Fruit fly (Drosophila melanogaster) whole organism, embryonic: ENCODE results near the gene vkg.

Source experiments
- Antp ChIP-seq: fragments of 200-800 bp; sonication (Bioruptor generic); optimal IDR thresholded peaks from 3 replicates; lab custom pipeline; 2016; ENCODE audit warnings: missing biosample characterization, missing genetic modification characterization
- Atf6 ChIP-seq: fragments of 200-800 bp; sonication (Bioruptor generic); IDR thresholded peaks from 2 replicates; pipeline ENCODE4 v1.3.6; 2022; ENCODE audit warnings: missing biosample characterization, missing genetic modification characterization
- Bdp1 ChIP-seq: fragments of 200-800 bp; sonication (Bioruptor generic); optimal IDR thresholded peaks from 3 replicates; lab custom pipeline; 2016; ENCODE audit warnings: missing biosample characterization, missing genetic modification characterization
- C15 ChIP-seq: fragments of 200-800 bp; sonication (Bioruptor generic); IDR thresholded peaks from 3 replicates; pipeline ENCODE4 v1.3.6; 2022; ENCODE audit warnings: missing biosample characterization, missing genetic modification characterization
- CG10431 ChIP-seq: fragments of 200-800 bp; sonication (Bioruptor generic); optimal IDR thresholded peaks from 3 replicates; lab custom pipeline; 2018; ENCODE audit warnings: missing biosample characterization, mild to moderate bottlenecking, missing genetic modification characterization
- CG10654 ChIP-seq: fragments of 200-800 bp; sonication (Bioruptor generic); optimal IDR thresholded peaks from 2 replicates; lab custom pipeline; 2016; ENCODE audit warnings: missing biosample characterization, missing genetic modification characterization
- CG10979 ChIP-seq: fragments of 200-800 bp; sonication (Bioruptor generic); optimal IDR thresholded peaks from 2 replicates; lab custom pipeline; 2018; ENCODE audit warnings: missing biosample characterization, mild to moderate bottlenecking, missing genetic modification characterization, moderate library complexity
- CG12391 ChIP-seq: fragments of 200-800 bp; sonication (Bioruptor generic); optimal IDR thresholded peaks from 3 replicates; lab custom pipeline; 2018; ENCODE audit warnings: missing biosample characterization, mild to moderate bottlenecking, missing genetic modification characterization, moderate library complexity
- CG13424 ChIP-seq: fragments of 200-800 bp; sonication (Bioruptor generic); optimal IDR thresholded peaks from 2 replicates; lab custom pipeline; 2019; ENCODE audit warnings: missing biosample characterization, mild to moderate bottlenecking, missing genetic modification characterization, moderate library complexity
- CG13624 ChIP-seq: fragments of 200-800 bp; sonication (Bioruptor generic); optimal IDR thresholded peaks from 2 replicates; lab custom pipeline; 2016; ENCODE audit warnings: missing biosample characterization, missing genetic modification characterization
- CG1603 ChIP-seq: fragments of 200-800 bp; sonication (Bioruptor generic); optimal IDR thresholded peaks from 2 replicates; lab custom pipeline; 2019; ENCODE audit warnings: missing biosample characterization, mild to moderate bottlenecking, missing genetic modification characterization, moderate library complexity
- CG17361 ChIP-seq: fragments of 200-800 bp; sonication (Bioruptor generic); IDR thresholded peaks from 3 replicates; pipeline ENCODE4 v1.3.6; 2022; ENCODE audit warnings: missing biosample characterization, missing genetic modification characterization
- CG17568 ChIP-seq: fragments of 200-800 bp; sonication (Bioruptor generic); optimal IDR thresholded peaks from 2 replicates; lab custom pipeline; 2018; ENCODE audit warnings: missing biosample characterization, mild to moderate bottlenecking, missing genetic modification characterization, moderate library complexity
- CG1832 ChIP-seq: fragments of 200-800 bp; sonication (Bioruptor generic); optimal IDR thresholded peaks from 2 replicates; lab custom pipeline; 2017; ENCODE audit warnings: missing biosample characterization, mild to moderate bottlenecking, missing genetic modification characterization, inconsistent platforms
- CG18764 ChIP-seq: fragments of 200-800 bp; sonication (Bioruptor generic); optimal IDR thresholded peaks from 3 replicates; lab custom pipeline; 2016; ENCODE audit warnings: missing biosample characterization, missing genetic modification characterization
- CG31365 ChIP-seq: fragments of 200-800 bp; sonication (Bioruptor generic); optimal IDR thresholded peaks from 2 replicates; lab custom pipeline; 2018; ENCODE audit warnings: missing biosample characterization, mild to moderate bottlenecking, missing genetic modification characterization
- CG32772 ChIP-seq: fragments of 200-800 bp; sonication (Bioruptor generic); IDR thresholded peaks from 2 replicates; pipeline ENCODE4 v1.3.6; 2022; ENCODE audit warnings: missing biosample characterization, missing genetic modification characterization
- CG33557 ChIP-seq: fragments of 200-800 bp; sonication (Bioruptor generic); optimal IDR thresholded peaks from 2 replicates; lab custom pipeline; 2019; ENCODE audit warnings: missing biosample characterization, mild to moderate bottlenecking, missing genetic modification characterization, moderate library complexity
- CG3995 ChIP-seq: fragments of 200-800 bp; sonication (Bioruptor generic); optimal IDR thresholded peaks from 3 replicates; lab custom pipeline; 2016; ENCODE audit warnings: missing biosample characterization, missing genetic modification characterization
- CG4730 ChIP-seq: fragments of 200-800 bp; sonication (Bioruptor generic); IDR thresholded peaks from 2 replicates; pipeline ENCODE4 v1.3.6; 2022; ENCODE audit warnings: missing biosample characterization, missing genetic modification characterization
- CG7839 ChIP-seq: fragments of 200-800 bp; sonication (Bioruptor generic); optimal IDR thresholded peaks from 3 replicates; lab custom pipeline; 2018; ENCODE audit warnings: missing biosample characterization, mild to moderate bottlenecking, missing genetic modification characterization, moderate library complexity
- CG7928 ChIP-seq: fragments of 200-800 bp; sonication (Bioruptor generic); optimal IDR thresholded peaks from 2 replicates; lab custom pipeline; 2017; ENCODE audit warnings: missing biosample characterization, mild to moderate bottlenecking, missing genetic modification characterization
- CG7963 ChIP-seq: fragments of 200-800 bp; sonication (Bioruptor generic); IDR thresholded peaks from 3 replicates; pipeline ENCODE4 v1.3.6; 2022; ENCODE audit warnings: missing biosample characterization, missing genetic modification characterization; ENCODE audit not compliant: partially characterized antibody
- Hsf ChIP-seq: fragments of 200-800 bp; sonication (Bioruptor generic); optimal IDR thresholded peaks from 3 replicates; lab custom pipeline; 2016; ENCODE audit warnings: missing biosample characterization, missing genetic modification characterization
- Jarid2 ChIP-seq: fragments of 200-800 bp; sonication (Bioruptor generic); optimal IDR thresholded peaks from 3 replicates; lab custom pipeline; 2017; ENCODE audit warnings: mild to moderate bottlenecking, missing biosample characterization, missing genetic modification reagents, missing genetic modification characterization
- Meics ChIP-seq: fragments of 200-800 bp; sonication (Bioruptor generic); optimal IDR thresholded peaks from 2 replicates; lab custom pipeline; 2017; ENCODE audit warnings: missing biosample characterization, mild to moderate bottlenecking, missing genetic modification characterization
- NFAT ChIP-seq: fragments of 200-800 bp; sonication (Bioruptor generic); IDR thresholded peaks from 2 replicates; pipeline ENCODE4 v1.3.6; 2022; ENCODE audit warnings: missing biosample characterization, missing genetic modification characterization
- Rx ChIP-seq: fragments of 200-800 bp; sonication (Bioruptor generic); IDR thresholded peaks from 2 replicates; pipeline ENCODE4 v1.3.6; 2022; ENCODE audit warnings: missing biosample characterization, missing genetic modification characterization
- YL-1 ChIP-seq: fragments of 200-800 bp; sonication (Bioruptor generic); optimal IDR thresholded peaks from 3 replicates; lab custom pipeline; 2017; ENCODE audit warnings: missing biosample characterization, mild to moderate bottlenecking, missing genetic modification characterization
- ash1 ChIP-seq: fragments of 200-800 bp; sonication (Bioruptor generic); optimal IDR thresholded peaks from 2 replicates; lab custom pipeline; 2018; ENCODE audit warnings: missing biosample characterization, mild to moderate bottlenecking, missing genetic modification characterization
- dan ChIP-seq: fragments of 200-800 bp; sonication (Bioruptor generic); IDR thresholded peaks from 2 replicates; pipeline ENCODE4 v1.3.6; 2022; ENCODE audit warnings: missing biosample characterization, missing genetic modification characterization
- dmrt99B ChIP-seq: fragments of 200-800 bp; sonication (Bioruptor generic); optimal IDR thresholded peaks from 2 replicates; lab custom pipeline; 2018; ENCODE audit warnings: missing biosample characterization, mild to moderate bottlenecking, missing genetic modification characterization, moderate library complexity
- emc ChIP-seq: fragments of 200-800 bp; sonication (Bioruptor generic); optimal IDR thresholded peaks from 2 replicates; lab custom pipeline; 2016; ENCODE audit warnings: missing biosample characterization, missing genetic modification characterization
- fd102C ChIP-seq: fragments of 200-800 bp; sonication (Bioruptor generic); optimal IDR thresholded peaks from 2 replicates; lab custom pipeline; 2018; ENCODE audit warnings: missing biosample characterization, mild to moderate bottlenecking, missing genetic modification characterization, moderate library complexity
- gsb-n ChIP-seq: fragments of 200-800 bp; sonication (Bioruptor generic); optimal IDR thresholded peaks from 3 replicates; lab custom pipeline; 2018; ENCODE audit warnings: missing biosample characterization, mild to moderate bottlenecking, missing genetic modification characterization
- insv ChIP-seq, 2 experiments: fragments of 200-800 bp; sonication (Bioruptor generic); optimal IDR thresholded peaks; 3 replicates each; lab custom pipeline; 2016 to 2018; ENCODE audit warnings: missing biosample characterization in 2 of 2, missing genetic modification characterization in 2 of 2
- jing ChIP-seq: fragments of 200-800 bp; sonication (Bioruptor generic); optimal IDR thresholded peaks from 2 replicates; lab custom pipeline; 2018; ENCODE audit warnings: missing biosample characterization, mild to moderate bottlenecking, missing genetic modification characterization
- ken ChIP-seq: fragments of 200-800 bp; sonication (Bioruptor generic); IDR thresholded peaks from 3 replicates; pipeline ENCODE4 v1.3.6; 2022; ENCODE audit warnings: missing biosample characterization, missing genetic modification characterization
- lab ChIP-seq: fragments of 200-800 bp; sonication (Bioruptor generic); optimal IDR thresholded peaks from 3 replicates; lab custom pipeline; 2017; ENCODE audit warnings: missing biosample characterization, missing genetic modification characterization, mild to moderate bottlenecking, moderate library complexity, missing genetic modification reagents
- lilli ChIP-seq: fragments of 200-800 bp; sonication (Bioruptor generic); optimal IDR thresholded peaks from 3 replicates; lab custom pipeline; 2016; ENCODE audit warnings: missing biosample characterization, missing genetic modification characterization
- mirr ChIP-seq: fragments of 200-800 bp; sonication (Bioruptor generic); optimal IDR thresholded peaks from 3 replicates; lab custom pipeline; 2018; ENCODE audit warnings: missing biosample characterization, mild to moderate bottlenecking, missing genetic modification characterization
- nau ChIP-seq: fragments of 200-800 bp; sonication (Bioruptor generic); optimal IDR thresholded peaks from 3 replicates; lab custom pipeline; 2017; ENCODE audit warnings: missing biosample characterization, mild to moderate bottlenecking, missing genetic modification characterization, missing genetic modification reagents
- pan ChIP-seq, 4 experiments: fragments of >200 bp in 3 of 4; fragments of 200-800 bp in 1 of 4; sonication (Bioruptor generic) in 1 of 4; optimal IDR thresholded peaks in 3 of 4; IDR thresholded peaks in 1 of 4; 2 replicates each; pipeline versions ENCODE4 v1.3.6 to Lab custom; 2017 to 2022; ENCODE audit warnings: missing biosample characterization in 2 of 4, missing genetic modification characterization in 2 of 4, mixed read lengths in 1 of 4
- rib ChIP-seq: fragments of 200-800 bp; sonication (Bioruptor generic); IDR thresholded peaks from 2 replicates; pipeline ENCODE4 v1.3.6; 2022; ENCODE audit warnings: missing biosample characterization, missing genetic modification characterization
- shn ChIP-seq: fragments of 200-800 bp; sonication (Bioruptor generic); optimal IDR thresholded peaks from 3 replicates; lab custom pipeline; 2016; ENCODE audit warnings: missing biosample characterization, missing genetic modification characterization
- slou ChIP-seq: fragments of 200-800 bp; sonication (Bioruptor generic); optimal IDR thresholded peaks from 3 replicates; lab custom pipeline; 2016; ENCODE audit warnings: missing biosample characterization, missing genetic modification characterization
- slp2 ChIP-seq: fragments of 200-800 bp; sonication (Bioruptor generic); optimal IDR thresholded peaks from 2 replicates; lab custom pipeline; 2016; ENCODE audit warnings: missing biosample characterization, missing genetic modification characterization
- sob ChIP-seq: fragments of 200-800 bp; sonication (Bioruptor generic); IDR thresholded peaks from 2 replicates; pipeline ENCODE4 v1.3.6; 2022; ENCODE audit warnings: missing biosample characterization, missing genetic modification characterization
- ssp ChIP-seq: fragments of 200-800 bp; sonication (Bioruptor generic); IDR thresholded peaks from 2 replicates; pipeline ENCODE4 v1.3.6; 2022; ENCODE audit warnings: missing biosample characterization, missing genetic modification characterization
- vvl ChIP-seq: fragments of 200-800 bp; sonication (Bioruptor generic); IDR thresholded peaks from 2 replicates; pipeline ENCODE4 v1.3.6; 2022; ENCODE audit warnings: missing biosample characterization, missing genetic modification characterization

The vkg gene

DNA sequence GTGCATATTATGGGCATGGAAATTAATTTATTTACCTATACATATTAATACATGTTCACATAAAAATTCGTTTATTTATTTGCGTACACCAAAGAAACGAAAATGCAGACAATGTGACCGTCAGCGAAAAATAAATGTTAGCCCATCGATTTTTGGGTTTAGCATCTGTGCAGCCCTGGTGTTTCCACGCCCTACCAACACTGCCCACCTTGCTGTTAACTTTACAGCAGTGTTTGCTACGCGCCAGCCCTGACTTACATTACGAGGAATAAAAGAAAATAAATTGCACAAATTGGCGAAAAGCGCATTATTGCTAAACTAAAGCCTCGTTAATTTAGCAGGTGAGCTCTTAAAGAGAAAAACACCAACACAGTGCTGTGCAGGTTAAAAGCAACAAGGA, 15.1 kb upstream of the vkg start, which contains the start of the genes CG33995, CG44000 and CG44001 (continued):
- TF ChIP-seq Bdp1 (GFP tag; lab: Kevin White, UChicago): peak; percentile 30
- peak; percentile 64 for TF ChIP-seq Antp (GFP tag; lab: Kevin White, UChicago)
- no peak for TF ChIP-seq CG1832
- peak; percentile 53 for TF ChIP-seq CG12391 (tag; lab: Kevin White, UChicago)
- TF ChIP-seq CG18764 (GFP tag; lab: Kevin White, UChicago): peak; percentile 59
- no peak for TF ChIP-seq pan (optimal IDR thresholded peaks at IDR 0.05; lab: Kevin White, UChicago)
- TF ChIP-seq pan (GFP tag; optimal IDR thresholded peaks at IDR 0.05 in 1 of 2, IDR thresholded peaks at IDR 0.05 in 1 of 2): peak in 1 of 2 experiments; percentile 22
- TF ChIP-seq nau (GFP tag; lab: Kevin White, UChicago): no peak
- no peak for TF ChIP-seq dan (GFP tag; lab: Robert Waterston, UW)
- TF ChIP-seq CG33557: peak; percentile 14
- peak; percentile 75 for TF ChIP-seq lilli (GFP tag; lab: Kevin White, UChicago)
- TF ChIP-seq CG32772 (GFP tag; lab: Robert Waterston, UW): 0 out of 2 replicates have a peak, but pooled peaks have one; percentile 13
- TF ChIP-seq slp2 (GFP tag; lab: Kevin White, UChicago): peak; percentile 26
- peak; percentile 77 for TF ChIP-seq rib
- peak; percentile 55 for TF ChIP-seq sob (GFP tag; lab: Robert Waterston, UW)
- TF ChIP-seq mirr (GFP tag; lab: Kevin White, UChicago): peak; percentile 51
- 0 out of 3 replicates have a peak, but pooled peaks have one; percentile 16 for TF ChIP-seq CG17361 (GFP tag; lab: Robert Waterston, UW)
- no peak for TF ChIP-seq Atf6 (GFP tag; lab: Robert Waterston, UW)
- TF ChIP-seq CG4730 (GFP tag; lab: Robert Waterston, UW): no peak
- peak; percentile 71 for TF ChIP-seq vvl (GFP tag; lab: Robert Waterston, UW)
- TF ChIP-seq ssp (GFP tag; lab: Robert Waterston, UW): peak; percentile 17; the same call in 1 of the 2 replicates
- TF ChIP-seq fd102C: no peak
- TF ChIP-seq Rx (GFP tag; lab: Robert Waterston, UW): 0 out of 2 replicates have a peak, but pooled peaks have one; percentile 4
- TF ChIP-seq CG13624 (GFP tag; lab: Kevin White, UChicago): peak; percentile 68
- peak; percentile 76 for TF ChIP-seq ken (GFP tag; lab: Robert Waterston, UW)
- peak; percentile 61 for TF ChIP-seq Hsf (GFP tag; lab: Kevin White, UChicago)
- TF ChIP-seq CG7928 (GFP tag; lab: Kevin White, UChicago): peak; percentile 99
- TF ChIP-seq CG10654: peak; percentile 45
- peak; percentile 17 for TF ChIP-seq CG13424 (tag; lab: Kevin White, UChicago)
- peak; percentile 4 for TF ChIP-seq emc (GFP tag; lab: Kevin White, UChicago)
- no peak for TF ChIP-seq dmrt99B (tag; lab: Kevin White, UChicago)
- TF ChIP-seq Meics: peak; percentile 45
- peak; percentile 2 for TF ChIP-seq Jarid2 (GFP tag; lab: Kevin White, UChicago)
- TF ChIP-seq C15: no peak
- TF ChIP-seq CG7963 (GFP tag; lab: Robert Waterston, UW): no peak
- TF ChIP-seq CG10431: no peak
- no peak for TF ChIP-seq jing (GFP tag; lab: Kevin White, UChicago)
- TF ChIP-seq CG7839 (tag; lab: Kevin White, UChicago): peak; percentile 39
- TF ChIP-seq NFAT (GFP tag; lab: Robert Waterston, UW): peak; percentile 71
- TF ChIP-seq gsb-n: peak; percentile 16
- peak in 1 of 2 experiments; percentile 8 for TF ChIP-seq insv (GFP tag; optimal IDR thresholded peaks at IDR 0.05; lab: Kevin White, UChicago)
- TF ChIP-seq shn: peak; percentile 52
- no peak for TF ChIP-seq CG17568
- peak; percentile 47 for TF ChIP-seq lab (GFP tag; lab: Kevin White, UChicago)
- TF ChIP-seq slou: no peak
- peak; percentile 96 for TF ChIP-seq YL-1 (GFP tag; lab: Kevin White, UChicago)
- TF ChIP-seq CG31365: no peak
- TF ChIP-seq ash1 (GFP tag; lab: Kevin White, UChicago): peak; percentile 58
- peak; percentile 29 for TF ChIP-seq CG3995 (GFP tag; lab: Kevin White, UChicago)
- TF ChIP-seq CG10979: peak; percentile 7
- peak; percentile 88 for TF ChIP-seq CG1603
